Worm (Caenorhabditis elegans) whole organism, mixed stage, embryonic: ENCODE results near the gene C44C10.5.

Experiments used
- bed-3 ChIP-seq: fragments of 200-800 bp; sonication (Bioruptor generic); optimal IDR thresholded peaks from 3 replicates; lab custom pipeline; 2018; ENCODE audit warnings: mild to moderate bottlenecking, missing genetic modification characterization, moderate library complexity, missing compliant biosample characterization
- blmp-1 ChIP-seq: fragments of 150-350 bp; optimal IDR thresholded peaks from 2 replicates; lab custom pipeline; 2014; ENCODE audit warnings: missing biosample characterization, missing genetic modification characterization
- ceh-39 ChIP-seq: fragments of 150-350 bp; optimal IDR thresholded peaks from 2 replicates; lab custom pipeline; 2014; ENCODE audit warnings: missing biosample characterization, missing genetic modification characterization
- ceh-43 ChIP-seq: fragments of 200-800 bp; sonication (Bioruptor generic); optimal IDR thresholded peaks from 2 replicates; lab custom pipeline; 2018; ENCODE audit warnings: mild to moderate bottlenecking, missing genetic modification characterization, moderate library complexity, missing compliant biosample characterization
- ceh-83 ChIP-seq: fragments of 200-800 bp; sonication (Bioruptor generic); optimal IDR thresholded peaks from 2 replicates; lab custom pipeline; 2018; ENCODE audit warnings: mild to moderate bottlenecking, missing genetic modification characterization, missing compliant biosample characterization
- ces-1 ChIP-seq: fragments of 150-350 bp; optimal IDR thresholded peaks from 2 replicates; lab custom pipeline; 2014; ENCODE audit warnings: missing biosample characterization, missing genetic modification reagents, missing genetic modification characterization
- cnd-1 ChIP-seq: fragments of 200-800 bp; sonication (Bioruptor generic); optimal IDR thresholded peaks from 2 replicates; lab custom pipeline; 2018; ENCODE audit warnings: mild to moderate bottlenecking, missing genetic modification characterization, missing compliant biosample characterization
- drap-1 ChIP-seq: fragments of 200-800 bp; sonication (Bioruptor generic); optimal IDR thresholded peaks from 3 replicates; lab custom pipeline; 2018; ENCODE audit warnings: mild to moderate bottlenecking, missing genetic modification characterization, missing compliant biosample characterization
- elt-1 ChIP-seq: sonication (generic microtip); optimal IDR thresholded peaks from 2 replicates; lab custom pipeline; 2017; ENCODE audit warnings: missing genetic modification characterization, mild to moderate bottlenecking, missing compliant biosample characterization, antibody characterized with exemption, moderate library complexity, borderline replicate concordance; ENCODE audit not compliant: insufficient read depth
- elt-3 ChIP-seq: fragments of 150-350 bp; optimal IDR thresholded peaks from 2 replicates; lab custom pipeline; 2014; ENCODE audit warnings: missing biosample characterization, missing genetic modification characterization
- flh-1 ChIP-seq: fragments of 200-800 bp; sonication (Bioruptor generic); optimal IDR thresholded peaks from 2 replicates; lab custom pipeline; 2018; ENCODE audit warnings: mild to moderate bottlenecking, missing genetic modification characterization, moderate library complexity, missing compliant biosample characterization
- ham-2 ChIP-seq: fragments of 200-800 bp; sonication (Bioruptor generic); optimal IDR thresholded peaks from 2 replicates; lab custom pipeline; 2018; ENCODE audit warnings: mild to moderate bottlenecking, missing genetic modification characterization, missing compliant biosample characterization
- hlh-1 ChIP-seq: fragments of 150-350 bp; optimal IDR thresholded peaks from 2 replicates; lab custom pipeline; 2014; ENCODE audit warnings: missing biosample characterization, missing genetic modification reagents, missing genetic modification characterization
- lin-13 ChIP-seq: fragments of 150-350 bp; optimal IDR thresholded peaks from 2 replicates; lab custom pipeline; 2014; ENCODE audit warnings: missing biosample characterization, missing genetic modification characterization
- lin-32 ChIP-seq: fragments of 200-800 bp; sonication (Bioruptor generic); optimal IDR thresholded peaks from 2 replicates; lab custom pipeline; 2018; ENCODE audit warnings: mild to moderate bottlenecking, missing genetic modification characterization, missing compliant biosample characterization
- mab-5 ChIP-seq: fragments of 150-350 bp; optimal IDR thresholded peaks from 2 replicates; lab custom pipeline; 2014; ENCODE audit warnings: missing biosample characterization, missing genetic modification characterization
- mep-1 ChIP-seq: fragments of 150-350 bp; optimal IDR thresholded peaks from 2 replicates; lab custom pipeline; 2017; ENCODE audit warnings: missing biosample characterization, missing genetic modification reagents, missing genetic modification characterization, inconsistent platforms
- mls-2 ChIP-seq: sonication (generic microtip); optimal IDR thresholded peaks from 2 replicates; lab custom pipeline; 2016; ENCODE audit warnings: mild to moderate bottlenecking, missing genetic modification characterization, moderate library complexity, missing compliant biosample characterization
- nhr-2 ChIP-seq: fragments of 150-350 bp; optimal IDR thresholded peaks from 2 replicates; lab custom pipeline; 2014; ENCODE audit warnings: missing biosample characterization, missing genetic modification characterization
- nhr-237 ChIP-seq: fragments of 150-350 bp; optimal IDR thresholded peaks from 2 replicates; lab custom pipeline; 2014; ENCODE audit warnings: missing biosample characterization, missing genetic modification characterization
- nhr-76 ChIP-seq: sonication (generic microtip); optimal IDR thresholded peaks from 2 replicates; lab custom pipeline; 2017; ENCODE audit warnings: missing biosample characterization, missing genetic modification characterization
- pha-4 ChIP-seq: fragments of 150-350 bp; optimal IDR thresholded peaks from 2 replicates; lab custom pipeline; 2018; ENCODE audit warnings: missing biosample characterization, missing genetic modification reagents, missing genetic modification characterization
- sem-2 ChIP-seq: fragments of 200-800 bp; sonication (Bioruptor generic); optimal IDR thresholded peaks from 2 replicates; lab custom pipeline; 2018; ENCODE audit warnings: mild to moderate bottlenecking, missing genetic modification characterization, missing compliant biosample characterization
- snpc-4 ChIP-seq: fragments of 150-350 bp; optimal IDR thresholded peaks from 2 replicates; lab custom pipeline; 2014; ENCODE audit warnings: missing biosample characterization, missing genetic modification characterization
- sptf-1 ChIP-seq: sonication (generic microtip); optimal IDR thresholded peaks from 2 replicates; lab custom pipeline; 2017; ENCODE audit warnings: mild to moderate bottlenecking, missing genetic modification characterization, moderate library complexity, missing compliant biosample characterization
- tbx-8 ChIP-seq: fragments of 200-800 bp; sonication (Bioruptor generic); optimal IDR thresholded peaks from 2 replicates; lab custom pipeline; 2018; ENCODE audit warnings: mild to moderate bottlenecking, missing genetic modification characterization, moderate library complexity, missing compliant biosample characterization
- unc-120 ChIP-seq: sonication (generic microtip); optimal IDR thresholded peaks from 2 replicates; lab custom pipeline; 2017; ENCODE audit warnings: missing genetic modification characterization, missing compliant biosample characterization; ENCODE audit not compliant: poor library complexity, severe bottlenecking
- unc-62 ChIP-seq: fragments of 150-350 bp; optimal IDR thresholded peaks from 2 replicates; lab custom pipeline; 2014; ENCODE audit warnings: missing biosample characterization, missing genetic modification reagents, missing genetic modification characterization
- ztf-11 ChIP-seq: fragments of 150-350 bp; optimal IDR thresholded peaks from 2 replicates; lab custom pipeline; 2014; ENCODE audit warnings: missing biosample characterization, missing genetic modification characterization

C44C10.5 gene

ce11 chrX:11727761-11728160, 37.4 kb downstream of the C44C10.5 start, which contains the start of the genes gst-42 and D1053.2:
Gene gst-42, minus strand, starts transcription at chrX:11727936.
Gene D1053.2, plus strand, starts transcription at chrX:11728151.
- TF ChIP-seq ham-2 (GFP tag; lab: Kevin White, UChicago): no peak
- TF ChIP-seq lin-13 (tag; lab: Kevin White, UChicago): no peak
- no peak for TF ChIP-seq unc-120 (tag; lab: Kevin White, UChicago)
- no peak for TF ChIP-seq blmp-1 (tag; lab: Kevin White, UChicago)
- no peak for TF ChIP-seq flh-1 (GFP tag; lab: Kevin White, UChicago)
- no peak for TF ChIP-seq sem-2 (GFP tag; lab: Kevin White, UChicago)
- no peak for TF ChIP-seq unc-62 (GFP tag; lab: Kevin White, UChicago)
- no peak for TF ChIP-seq ceh-83
- TF ChIP-seq cnd-1: no peak
- no peak for TF ChIP-seq drap-1 (GFP tag; lab: Kevin White, UChicago)
- TF ChIP-seq nhr-2 (tag; lab: Kevin White, UChicago): no peak

ce11 chrX:11732752-11733151, 42.4 kb downstream of the C44C10.5 start:
- TF ChIP-seq ceh-83: no peak
- no peak for TF ChIP-seq nhr-2 (tag; lab: Kevin White, UChicago)
- no peak for TF ChIP-seq blmp-1 (tag; lab: Kevin White, UChicago)
- no peak for TF ChIP-seq nhr-237 (tag; lab: Kevin White, UChicago)
- TF ChIP-seq mab-5 (tag; lab: Kevin White, UChicago): no peak
- no peak for TF ChIP-seq ztf-11
- no peak for TF ChIP-seq hlh-1 (tag; lab: Kevin White, UChicago)
- TF ChIP-seq ces-1: no peak
- no peak for TF ChIP-seq ceh-43

ce11 chrX:11734110-11734509, 43.8 kb downstream of the C44C10.5 start:
- TF ChIP-seq nhr-237 (tag; lab: Kevin White, UChicago) (no peak), ceh-39 (tag; lab: Kevin White, UChicago) (no peak), lin-13 (tag; lab: Kevin White, UChicago) (no peak), unc-120 (tag; lab: Kevin White, UChicago) (no peak), bed-3 (GFP tag; lab: Kevin White, UChicago) (no peak), cnd-1 (no peak), snpc-4 (no peak), flh-1 (GFP tag; lab: Kevin White, UChicago) (no peak), lin-32 (GFP tag; lab: Kevin White, UChicago) (no peak), blmp-1 (tag; lab: Kevin White, UChicago) (no peak), ceh-83 (no peak), ceh-43 (no peak), tbx-8 (no peak), hlh-1 (tag; lab: Kevin White, UChicago) (no peak), elt-1 (no peak), ztf-11 (no peak)

- no peak for TF ChIP-seq sptf-1 (tag; lab: Kevin White, UChicago)
- no peak for TF ChIP-seq elt-3 (tag; lab: Kevin White, UChicago)
- TF ChIP-seq hlh-1 (tag; lab: Kevin White, UChicago): no peak
- TF ChIP-seq unc-62 (GFP tag; lab: Kevin White, UChicago): no peak
- TF ChIP-seq nhr-76 (tag; lab: Kevin White, UChicago): no peak
- no peak for TF ChIP-seq sem-2 (GFP tag; lab: Kevin White, UChicago)
- no peak for TF ChIP-seq mep-1 (tag; lab: Kevin White, UChicago)
- no peak for TF ChIP-seq elt-1
These were observed 46.7 kb downstream of the C44C10.5 start, which contains the start of gene D1053.3 for ce11 chrX:11737053-11737452. Gene D1053.3, minus strand, starts transcription at chrX:11737153.

ce11 chrX:11738602-11739100, 48.3 kb downstream of the C44C10.5 start, which contains the start of gene nspa-9:
Gene nspa-9, plus strand, starts transcription at chrX:11739050.
- no peak for TF ChIP-seq lin-13 (tag; lab: Kevin White, UChicago)
- TF ChIP-seq ham-2 (GFP tag; lab: Kevin White, UChicago): no peak
- TF ChIP-seq mls-2: no peak
- TF ChIP-seq tbx-8: no peak
- TF ChIP-seq unc-62 (GFP tag; lab: Kevin White, UChicago): no peak
- TF ChIP-seq ces-1: no peak
- no peak for TF ChIP-seq nhr-76 (tag; lab: Kevin White, UChicago)
- no peak for TF ChIP-seq snpc-4
- TF ChIP-seq pha-4 (tag; lab: Kevin White, UChicago): no peak
- no peak for TF ChIP-seq nhr-2 (tag; lab: Kevin White, UChicago)
